Worm (Caenorhabditis elegans) whole organism, early embryonic: ENCODE measurements around the gene T24E12.12.

Source experiments
- B0310.2 ChIP-seq: sonication (generic microtip); optimal IDR thresholded peaks from 2 replicates; lab custom pipeline; 2016; ENCODE audit warnings: mild to moderate bottlenecking, missing genetic modification characterization, missing compliant biosample characterization
- F13C5.2 ChIP-seq: sonication (generic microtip); optimal IDR thresholded peaks from 2 replicates; lab custom pipeline; 2017; ENCODE audit warnings: mild to moderate bottlenecking, missing genetic modification characterization, inconsistent platforms, missing compliant biosample characterization
- aly-1 ChIP-seq: sonication (generic microtip); optimal IDR thresholded peaks from 2 replicates; lab custom pipeline; 2016; ENCODE audit warnings: missing genetic modification characterization, missing compliant biosample characterization
- ama-1 ChIP-seq: fragments of 150-350 bp; optimal IDR thresholded peaks from 2 replicates; lab custom pipeline; 2014
- ceh-13 ChIP-seq: fragments of 200-800 bp; sonication (Bioruptor generic); optimal IDR thresholded peaks from 2 replicates; lab custom pipeline; 2018; ENCODE audit warnings: mild to moderate bottlenecking, missing genetic modification characterization, missing compliant biosample characterization
- ceh-36 ChIP-seq: sonication (generic microtip); optimal IDR thresholded peaks from 2 replicates; lab custom pipeline; 2016; ENCODE audit warnings: missing genetic modification characterization, inconsistent platforms, missing compliant biosample characterization
- ets-7 ChIP-seq: sonication (generic microtip); optimal IDR thresholded peaks from 2 replicates; lab custom pipeline; 2016; ENCODE audit warnings: missing genotype, missing genetic modification characterization, missing compliant biosample characterization
- flt-1 ChIP-seq: fragments of 200-800 bp; sonication (Bioruptor generic); IDR thresholded peaks from 2 replicates; pipeline ENCODE4 v1.3.6; 2022; ENCODE audit warnings: missing genetic modification characterization, missing compliant biosample characterization
- hmbx-1 ChIP-seq: sonication (generic microtip); optimal IDR thresholded peaks from 2 replicates; lab custom pipeline; 2016; ENCODE audit warnings: mild to moderate bottlenecking, missing genetic modification characterization, missing compliant biosample characterization
- hmg-4 ChIP-seq: fragments of 200-800 bp; sonication (Bioruptor generic); optimal IDR thresholded peaks from 2 replicates; lab custom pipeline; 2018; ENCODE audit warnings: mild to moderate bottlenecking, missing genetic modification characterization, missing compliant biosample characterization
- hnd-1 ChIP-seq: sonication (generic microtip); optimal IDR thresholded peaks from 2 replicates; lab custom pipeline; 2016; ENCODE audit warnings: missing genetic modification characterization, missing compliant biosample characterization
- pes-1 ChIP-seq: fragments of 200-800 bp; sonication (Bioruptor generic); IDR thresholded peaks from 2 replicates; pipeline ENCODE4 v1.3.6; 2022; ENCODE audit warnings: missing genetic modification reagents, missing genetic modification characterization, missing compliant biosample characterization
- scrt-1 ChIP-seq: fragments of 200-800 bp; sonication (Bioruptor generic); IDR thresholded peaks from 2 replicates; pipeline ENCODE4 v1.3.6; 2022; ENCODE audit warnings: missing genetic modification characterization, missing compliant biosample characterization
- sea-1 ChIP-seq: fragments of 200-800 bp; sonication (Bioruptor generic); conservative IDR thresholded peaks from 2 replicates; pipeline ENCODE4 v1.3.6; 2022; ENCODE audit warnings: missing genetic modification characterization, missing compliant biosample characterization
- tbx-11 ChIP-seq: fragments of 200-800 bp; sonication (Bioruptor generic); IDR thresholded peaks from 2 replicates; pipeline ENCODE4 v1.3.6; 2022; ENCODE audit warnings: missing genetic modification characterization, missing compliant biosample characterization
- tbx-37 ChIP-seq: fragments of 200-800 bp; sonication (Bioruptor generic); conservative IDR thresholded peaks from 2 replicates; pipeline ENCODE4 v1.3.6; 2022; ENCODE audit warnings: missing genetic modification reagents, missing genetic modification characterization, missing compliant biosample characterization
- tra-4 ChIP-seq: sonication (generic microtip); optimal IDR thresholded peaks from 2 replicates; lab custom pipeline; 2017; ENCODE audit warnings: missing genetic modification characterization, missing compliant biosample characterization

Gene T24E12.12

DNA sequence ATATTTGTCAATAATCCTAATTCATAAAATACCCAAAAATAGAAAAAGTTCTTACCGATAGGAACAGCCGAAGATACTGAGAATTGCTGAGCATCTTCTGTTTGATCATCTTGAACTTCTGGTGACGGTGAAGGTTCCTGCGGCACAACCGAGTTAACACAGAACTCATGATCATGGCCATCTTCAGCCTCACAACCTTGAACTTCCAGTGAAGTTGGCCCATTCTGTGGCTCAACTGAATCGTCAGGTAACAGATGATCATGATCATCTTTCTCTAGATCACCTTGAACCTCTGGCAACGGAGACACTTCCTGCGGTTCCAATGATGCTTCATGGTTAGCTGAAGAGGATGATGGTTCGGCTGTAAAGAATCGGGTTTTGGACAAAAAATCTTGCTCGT is 12.6 kb downstream of the T24E12.12 start:
- TF ChIP-seq hmbx-1 (no peak), scrt-1 (GFP tag; lab: Robert Waterston, UW) (no peak), ceh-36 (tag; lab: Kevin White, UChicago) (no peak), sea-1 (GFP tag; lab: Robert Waterston, UW) (no peak), tra-4 (no peak)

DNA sequence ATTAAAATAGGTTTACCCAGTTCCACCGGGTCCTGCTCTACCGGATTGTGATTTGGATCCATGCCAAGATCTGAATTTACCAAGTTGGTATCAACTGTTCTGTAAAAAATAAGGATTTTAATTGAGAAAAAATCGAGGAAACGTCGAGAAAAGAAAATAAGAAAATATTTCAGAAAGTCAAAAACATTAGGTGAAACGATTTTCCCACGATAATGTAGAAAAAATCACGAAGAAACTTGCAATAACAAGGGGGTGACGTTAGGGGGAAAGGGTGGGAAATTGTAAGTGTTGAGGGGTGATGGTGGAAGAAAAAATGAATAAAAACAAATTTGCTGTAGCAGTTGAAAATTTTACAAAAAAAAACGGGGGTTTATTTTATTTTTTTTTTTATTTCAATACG is 14.0 kb downstream of the T24E12.12 start, which contains the start of gene T24E12.10:
Gene T24E12.10, minus strand, starts transcription at position 101 of the 400 bp plus-strand sequence.
- TF ChIP-seq flt-1 (GFP tag; lab: Robert Waterston, UW) (no peak), hmbx-1 (no peak), scrt-1 (GFP tag; lab: Robert Waterston, UW) (no peak), ets-7 (tag; lab: Kevin White, UChicago) (no peak), hnd-1 (tag; lab: Kevin White, UChicago) (no peak), ama-1 (lab: Kevin White, UChicago) (no peak)

DNA sequence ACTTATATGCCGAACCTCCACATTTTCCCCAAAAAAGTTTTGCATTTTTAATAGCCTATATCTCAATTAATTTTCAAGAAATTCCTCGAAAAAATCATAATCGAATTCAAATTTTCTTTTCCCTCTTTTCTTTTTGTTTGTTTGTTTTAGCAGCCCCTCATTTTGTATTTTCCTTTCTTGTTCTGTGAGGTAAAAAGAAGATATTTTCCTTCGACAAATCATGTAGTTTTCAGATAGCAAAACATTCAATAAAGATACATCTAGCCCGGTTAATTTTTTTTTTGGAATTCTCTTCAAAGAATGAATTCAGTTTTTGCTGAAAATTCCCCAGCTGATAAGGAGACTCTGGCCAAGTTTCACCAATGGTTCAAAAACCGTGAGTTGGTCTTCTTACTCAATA is 16.6 kb downstream of the T24E12.12 start, which contains the start of gene T24E12.3:
Gene T24E12.3, plus strand, starts transcription at position 301 of the 400 bp plus-strand sequence.
- TF ChIP-seq scrt-1 (GFP tag; lab: Robert Waterston, UW) (no peak), aly-1 (tag; lab: Kevin White, UChicago) (no peak), flt-1 (GFP tag; lab: Robert Waterston, UW) (no peak), sea-1 (GFP tag; lab: Robert Waterston, UW) (no peak)

ce11 chrII:3777802-3778201 is 18.7 kb downstream of the T24E12.12 start:
- TF ChIP-seq tbx-37 (GFP tag; lab: Robert Waterston, UW) (no peak), tbx-11 (GFP tag; lab: Robert Waterston, UW) (no peak), sea-1 (GFP tag; lab: Robert Waterston, UW) (no peak), ama-1 (lab: Kevin White, UChicago) (no peak), hnd-1 (tag; lab: Kevin White, UChicago) (no peak), aly-1 (tag; lab: Kevin White, UChicago) (no peak), B0310.2 (tag; lab: Kevin White, UChicago) (no peak), F13C5.2 (no peak)

DNA sequence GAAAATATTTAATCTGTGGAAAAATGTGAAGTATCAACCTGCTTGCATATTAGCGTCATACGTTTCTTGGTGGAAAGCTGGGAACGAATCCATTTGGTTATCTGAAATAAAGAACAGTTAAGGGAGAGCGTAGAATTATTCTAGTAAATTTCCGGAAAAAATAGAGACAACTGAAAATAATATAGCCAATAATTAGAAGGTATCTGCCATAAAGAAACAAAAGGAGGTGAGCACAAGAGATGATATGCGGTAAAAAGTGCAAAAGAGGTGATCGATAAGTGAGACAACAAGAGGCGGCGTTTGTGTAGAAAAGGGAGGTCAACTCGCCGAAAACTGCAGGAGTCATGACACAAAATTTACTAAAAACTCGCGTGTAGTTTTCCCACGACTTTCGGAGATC is 20.4 kb downstream of the T24E12.12 start, which contains the start of gene T24E12.11:
Gene T24E12.11, minus strand, starts transcription at position 101 of the 400 bp plus-strand sequence.
- TF ChIP-seq hmbx-1 (no peak), aly-1 (tag; lab: Kevin White, UChicago) (no peak), tra-4 (no peak), ceh-13 (GFP tag; lab: Kevin White, UChicago) (no peak), pes-1 (no peak), hmg-4 (GFP tag; lab: Kevin White, UChicago) (no peak), tbx-37 (GFP tag; lab: Robert Waterston, UW) (no peak), ama-1 (lab: Kevin White, UChicago) (no peak), F13C5.2 (no peak), scrt-1 (GFP tag; lab: Robert Waterston, UW) (no peak), sea-1 (GFP tag; lab: Robert Waterston, UW) (no peak), hnd-1 (tag; lab: Kevin White, UChicago) (no peak)

- TF ChIP-seq F13C5.2 = no peak
- TF ChIP-seq scrt-1 (GFP tag; lab: Robert Waterston, UW) = no peak
- no peak for TF ChIP-seq hnd-1 (tag; lab: Kevin White, UChicago)
- no peak for TF ChIP-seq hmg-4 (GFP tag; lab: Kevin White, UChicago)
- TF ChIP-seq tbx-37 (GFP tag; lab: Robert Waterston, UW) = no peak
- no peak for TF ChIP-seq sea-1 (GFP tag; lab: Robert Waterston, UW)
- no peak for TF ChIP-seq ets-7 (tag; lab: Kevin White, UChicago)
- no peak for TF ChIP-seq pes-1
- no peak for TF ChIP-seq ceh-13 (GFP tag; lab: Kevin White, UChicago)
These were observed 22.1 kb downstream of the T24E12.12 start for ce11 chrII:3781238-3781637.

ce11 chrII:3782309-3783000 is 23.4 kb downstream of the T24E12.12 start, which contains the start of gene T24E12.2:
Gene T24E12.2, plus strand, starts transcription at chrII:3782950.
- no peak for TF ChIP-seq hnd-1 (tag; lab: Kevin White, UChicago)
- TF ChIP-seq ets-7 (tag; lab: Kevin White, UChicago) = no peak
- TF ChIP-seq ceh-36 (tag; lab: Kevin White, UChicago) = no peak
- TF ChIP-seq B0310.2 (tag; lab: Kevin White, UChicago) = no peak
- no peak for TF ChIP-seq F13C5.2
- no peak for TF ChIP-seq tbx-11 (GFP tag; lab: Robert Waterston, UW)
- no peak for TF ChIP-seq ama-1 (lab: Kevin White, UChicago)
- TF ChIP-seq tra-4 = no peak
- no peak for TF ChIP-seq hmbx-1
- TF ChIP-seq scrt-1 (GFP tag; lab: Robert Waterston, UW) = no peak
- no peak for TF ChIP-seq pes-1
- no peak for TF ChIP-seq ceh-13 (GFP tag; lab: Kevin White, UChicago)
- TF ChIP-seq hmg-4 (GFP tag; lab: Kevin White, UChicago) = no peak
- no peak for TF ChIP-seq aly-1 (tag; lab: Kevin White, UChicago)
- no peak for TF ChIP-seq flt-1 (GFP tag; lab: Robert Waterston, UW)

- no peak for TF ChIP-seq ceh-36 (tag; lab: Kevin White, UChicago)
- no peak for TF ChIP-seq pes-1
- TF ChIP-seq hnd-1 (tag; lab: Kevin White, UChicago) = no peak
- no peak for TF ChIP-seq sea-1 (GFP tag; lab: Robert Waterston, UW)
- TF ChIP-seq B0310.2 (tag; lab: Kevin White, UChicago) = no peak
- no peak for TF ChIP-seq hmg-4 (GFP tag; lab: Kevin White, UChicago)
- TF ChIP-seq tbx-37 (GFP tag; lab: Robert Waterston, UW) = no peak
- TF ChIP-seq ama-1 (lab: Kevin White, UChicago) = no peak
- TF ChIP-seq tbx-11 (GFP tag; lab: Robert Waterston, UW) = no peak
- TF ChIP-seq scrt-1 (GFP tag; lab: Robert Waterston, UW) = no peak
These were observed 26.2 kb downstream of the T24E12.12 start, which contains the start of gene T24E12.1 for ce11 chrII:3785257-3785656. Gene T24E12.1, plus strand, starts transcription at chrII:3785557.
